Worm (Caenorhabditis elegans) whole organism, L3 larva: ENCODE measurements around the gene hrg-1.

Experiments used
- elt-2 ChIP-seq: sonication (generic microtip); optimal IDR thresholded peaks from 2 replicates; lab custom pipeline; 2016; ENCODE audit warnings: missing genetic modification reagents, mild to moderate bottlenecking, missing genetic modification characterization, missing compliant biosample characterization
- fkh-10 ChIP-seq: sonication (generic microtip); optimal IDR thresholded peaks from 2 replicates; lab custom pipeline; 2017; ENCODE audit warnings: missing biosample characterization, missing genetic modification reagents, missing genetic modification characterization
- nhr-237 ChIP-seq: fragments of 150-350 bp; optimal IDR thresholded peaks from 2 replicates; lab custom pipeline; 2014; ENCODE audit warnings: missing biosample characterization, missing genetic modification characterization
- nhr-28 ChIP-seq: fragments of 150-350 bp; optimal IDR thresholded peaks from 2 replicates; lab custom pipeline; 2014; ENCODE audit warnings: missing biosample characterization, missing genetic modification characterization
- skn-1 ChIP-seq: fragments of 150-350 bp; optimal IDR thresholded peaks from 2 replicates; lab custom pipeline; 2014; ENCODE audit warnings: missing biosample characterization, missing genetic modification characterization
- tbx-2 ChIP-seq: sonication (generic microtip); optimal IDR thresholded peaks from 2 replicates; lab custom pipeline; 2016; ENCODE audit warnings: mild to moderate bottlenecking, missing genetic modification characterization, missing compliant biosample characterization
- unc-39 ChIP-seq: sonication (generic microtip); optimal IDR thresholded peaks from 4 replicates; lab custom pipeline; 2017; ENCODE audit warnings: missing biosample characterization, missing genetic modification characterization

ce11 chrX:4017576-4018309 is 1.7 kb upstream of the hrg-1 start:
- TF ChIP-seq unc-39 (tag; lab: Kevin White, UChicago) (no peak), skn-1 (tag; lab: Kevin White, UChicago) (no peak), nhr-28 (no peak), nhr-237 (tag; lab: Kevin White, UChicago) (no peak), fkh-10 (GFP tag; lab: Kevin White, UChicago) (no peak), elt-2 (tag; lab: Kevin White, UChicago) (peak; percentile 17), tbx-2 (tag; lab: Kevin White, UChicago) (no peak)
